Worm (Caenorhabditis elegans): ENCODE measurements around the gene plp-2.

The plp-2 gene

ce11 chrX:14947355-14947668, 35.3 kb downstream of the plp-2 start:
- TF ChIP-seq aly-1 (tag; optimal IDR thresholded peaks at IDR 0.05) (no peak), B0310.2 (tag; optimal IDR thresholded peaks at IDR 0.05) (no peak), ama-1 (optimal IDR thresholded peaks at IDR 0.05) (no peak), ets-7 (tag; optimal IDR thresholded peaks at IDR 0.05) (no peak), hmg-4 (GFP tag; optimal IDR thresholded peaks at IDR 0.05) (no peak), hnd-1 (tag; optimal IDR thresholded peaks at IDR 0.05) (no peak), sea-1 (GFP tag; conservative IDR thresholded peaks at IDR 0.05) (no peak), hmbx-1 (tag; optimal IDR thresholded peaks at IDR 0.05) (no peak), tbx-11 (GFP tag; IDR thresholded peaks at IDR 0.05) (no peak), ceh-13 (GFP tag; optimal IDR thresholded peaks at IDR 0.05) (no peak), tra-4 (tag; optimal IDR thresholded peaks at IDR 0.05) (no peak), pes-1 (GFP tag; IDR thresholded peaks at IDR 0.05) (no peak)

DNA sequence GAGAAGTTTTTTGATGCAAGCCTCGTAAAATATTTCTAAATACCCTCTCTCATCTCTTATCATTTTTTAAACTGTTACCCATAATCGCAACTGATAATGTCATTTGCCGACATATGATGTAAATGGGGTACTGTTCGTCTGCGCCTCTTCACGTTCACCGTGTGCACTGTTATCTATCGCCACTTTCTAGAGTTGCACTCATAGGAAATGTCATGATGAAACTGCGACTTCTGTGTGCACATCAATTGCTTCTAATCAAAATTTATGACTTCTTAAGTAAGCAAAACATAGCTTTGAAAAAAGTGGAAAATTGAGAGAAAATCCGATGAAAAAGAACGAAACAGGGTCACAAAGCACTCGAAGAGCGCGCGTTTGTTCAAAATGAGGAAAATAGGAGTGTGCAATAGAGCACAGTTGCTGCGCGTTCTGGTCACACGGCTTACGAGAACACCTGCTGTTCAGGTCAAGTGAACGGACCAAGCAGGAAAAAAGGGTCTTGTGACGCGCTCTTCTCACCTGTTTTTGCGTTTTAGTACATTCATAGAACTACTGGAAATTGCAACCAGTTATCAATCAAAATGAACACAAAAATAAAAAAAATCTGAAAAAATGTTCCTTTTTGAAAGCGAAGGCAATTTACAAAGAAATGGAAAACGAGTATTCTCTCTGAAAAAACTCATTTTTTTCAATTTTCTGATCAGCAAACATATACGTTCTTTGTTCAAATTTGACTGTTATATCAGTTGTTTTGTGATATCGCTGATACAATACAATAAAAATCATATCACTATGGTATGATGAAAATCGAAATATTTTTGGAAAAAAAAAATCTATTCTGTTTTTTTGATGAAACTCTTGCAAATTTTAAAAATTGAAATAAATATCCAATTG, 35.9 kb downstream of the plp-2 start:
- TF ChIP-seq F13C5.2 (tag; optimal IDR thresholded peaks at IDR 0.05) (peak; percentile 5), pes-1 (GFP tag; IDR thresholded peaks at IDR 0.05) (no peak), B0310.2 (tag; optimal IDR thresholded peaks at IDR 0.05) (no peak), hnd-1 (tag; optimal IDR thresholded peaks at IDR 0.05) (no peak)

DNA sequence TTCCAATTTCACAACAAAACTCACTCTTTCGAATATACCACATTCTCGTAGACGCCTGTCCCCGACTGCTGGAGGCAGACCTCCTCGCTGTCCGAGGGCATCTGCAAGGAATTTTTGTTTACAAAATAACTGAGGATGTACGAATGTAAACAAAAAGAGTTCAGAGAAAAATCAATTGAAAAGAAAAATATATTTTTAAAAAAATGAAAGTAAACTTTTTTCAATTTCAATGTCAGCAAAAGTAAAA, 36.5 kb downstream of the plp-2 start, which contains the start of gene mrp-5:
Gene mrp-5 (minus strand): TSS at position 101 of the 247 bp plus-strand sequence.
- TF ChIP-seq sea-1 (GFP tag; conservative IDR thresholded peaks at IDR 0.05) = no peak
- no peak for TF ChIP-seq ets-7 (tag; optimal IDR thresholded peaks at IDR 0.05)
- no peak for TF ChIP-seq hmg-4 (GFP tag; optimal IDR thresholded peaks at IDR 0.05)
- TF ChIP-seq aly-1 (tag; optimal IDR thresholded peaks at IDR 0.05) = no peak
- TF ChIP-seq flt-1 (GFP tag; IDR thresholded peaks at IDR 0.05) = no peak
- TF ChIP-seq ceh-36 (tag; optimal IDR thresholded peaks at IDR 0.05) = no peak
- no peak for TF ChIP-seq tbx-37 (GFP tag; conservative IDR thresholded peaks at IDR 0.05)
- TF ChIP-seq hmbx-1 (tag; optimal IDR thresholded peaks at IDR 0.05) = no peak
- TF ChIP-seq pes-1 (GFP tag; IDR thresholded peaks at IDR 0.05) = no peak
- no peak for TF ChIP-seq hnd-1 (tag; optimal IDR thresholded peaks at IDR 0.05)
- TF ChIP-seq ceh-13 (GFP tag; optimal IDR thresholded peaks at IDR 0.05) = no peak
- no peak for TF ChIP-seq tbx-11 (GFP tag; IDR thresholded peaks at IDR 0.05)
- no peak for TF ChIP-seq ama-1 (optimal IDR thresholded peaks at IDR 0.05)
- TF ChIP-seq tra-4 (tag; optimal IDR thresholded peaks at IDR 0.05) = no peak
- no peak for TF ChIP-seq F13C5.2 (tag; optimal IDR thresholded peaks at IDR 0.05)
- no peak for TF ChIP-seq scrt-1 (GFP tag; IDR thresholded peaks at IDR 0.05)
- no peak for TF ChIP-seq B0310.2 (tag; optimal IDR thresholded peaks at IDR 0.05)

DNA sequence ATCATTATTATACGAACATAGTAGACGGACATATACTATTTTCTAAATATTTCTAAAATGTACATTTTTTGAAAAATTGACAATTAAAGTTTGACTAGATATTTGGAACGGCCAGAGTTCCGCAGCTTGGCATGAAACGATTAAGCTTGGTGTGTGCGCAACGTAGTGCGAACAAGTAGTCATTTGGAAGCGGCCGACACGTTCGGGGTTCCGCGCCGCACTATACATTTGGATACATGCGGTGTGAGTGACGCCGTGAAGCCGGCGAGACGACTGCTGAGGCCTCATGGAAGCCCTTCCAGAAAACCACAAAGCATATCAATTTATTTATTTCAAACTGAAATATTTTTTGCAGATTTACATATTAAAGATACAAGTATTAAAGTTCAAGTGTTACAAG, 44.4 kb downstream of the plp-2 start:
- TF ChIP-seq ets-7 (tag; optimal IDR thresholded peaks at IDR 0.05) = no peak
- no peak for TF ChIP-seq hmbx-1 (tag; optimal IDR thresholded peaks at IDR 0.05)
- no peak for TF ChIP-seq B0310.2 (tag; optimal IDR thresholded peaks at IDR 0.05)
- TF ChIP-seq ceh-13 (GFP tag; optimal IDR thresholded peaks at IDR 0.05) = no peak
- no peak for TF ChIP-seq flt-1 (GFP tag; IDR thresholded peaks at IDR 0.05)
- TF ChIP-seq F13C5.2 (tag; optimal IDR thresholded peaks at IDR 0.05) = no peak
- TF ChIP-seq pes-1 (GFP tag; IDR thresholded peaks at IDR 0.05) = no peak
- TF ChIP-seq ceh-36 (tag; optimal IDR thresholded peaks at IDR 0.05) = no peak
- no peak for TF ChIP-seq hnd-1 (tag; optimal IDR thresholded peaks at IDR 0.05)
- no peak for TF ChIP-seq ama-1 (optimal IDR thresholded peaks at IDR 0.05)
- TF ChIP-seq hmg-4 (GFP tag; optimal IDR thresholded peaks at IDR 0.05) = no peak

All from whole organism, early embryonic.